Worm (Caenorhabditis elegans) whole organism, L2 larva: ENCODE data around the gene str-148.

Experiments
- R02D3.7 ChIP-seq: fragments of 150-350 bp; optimal IDR thresholded peaks from 2 replicates; lab custom pipeline; 2014; ENCODE audit warnings: missing biosample characterization, missing genetic modification characterization
- Y55F3AM.14 ChIP-seq: fragments of 200-800 bp; sonication (Bioruptor generic); optimal IDR thresholded peaks from 2 replicates; lab custom pipeline; 2018; ENCODE audit warnings: mild to moderate bottlenecking, missing genetic modification characterization, missing compliant biosample characterization
- blmp-1 ChIP-seq: sonication (generic microtip); optimal IDR thresholded peaks from 2 replicates; lab custom pipeline; 2017; ENCODE audit warnings: missing genetic modification characterization, mild to moderate bottlenecking, missing compliant biosample characterization, antibody characterized with exemption, moderate library complexity; ENCODE audit not compliant: insufficient read depth
- egl-27 ChIP-seq: sonication (generic microtip); optimal IDR thresholded peaks from 3 replicates; lab custom pipeline; 2017; ENCODE audit warnings: missing biosample characterization, missing genetic modification reagents, missing genetic modification characterization
- lin-13 ChIP-seq: fragments of 150-350 bp; optimal IDR thresholded peaks from 2 replicates; lab custom pipeline; 2014; ENCODE audit warnings: missing biosample characterization, missing genetic modification reagents, missing genetic modification characterization
- lin-39 ChIP-seq: fragments of 150-350 bp; optimal IDR thresholded peaks from 2 replicates; lab custom pipeline; 2014; ENCODE audit warnings: missing biosample characterization, missing genetic modification reagents, missing genetic modification characterization
- nhr-23 ChIP-seq: fragments of 150-350 bp; optimal IDR thresholded peaks from 2 replicates; lab custom pipeline; 2014; ENCODE audit warnings: missing biosample characterization, missing genetic modification reagents, missing genetic modification characterization
- snpc-4 ChIP-seq: fragments of 150-350 bp; optimal IDR thresholded peaks from 2 replicates; lab custom pipeline; 2014; ENCODE audit warnings: missing biosample characterization, missing genetic modification characterization
- zag-1 ChIP-seq: fragments of 150-350 bp; optimal IDR thresholded peaks from 2 replicates; lab custom pipeline; 2014; ENCODE audit warnings: missing biosample characterization, missing genetic modification characterization

DNA sequence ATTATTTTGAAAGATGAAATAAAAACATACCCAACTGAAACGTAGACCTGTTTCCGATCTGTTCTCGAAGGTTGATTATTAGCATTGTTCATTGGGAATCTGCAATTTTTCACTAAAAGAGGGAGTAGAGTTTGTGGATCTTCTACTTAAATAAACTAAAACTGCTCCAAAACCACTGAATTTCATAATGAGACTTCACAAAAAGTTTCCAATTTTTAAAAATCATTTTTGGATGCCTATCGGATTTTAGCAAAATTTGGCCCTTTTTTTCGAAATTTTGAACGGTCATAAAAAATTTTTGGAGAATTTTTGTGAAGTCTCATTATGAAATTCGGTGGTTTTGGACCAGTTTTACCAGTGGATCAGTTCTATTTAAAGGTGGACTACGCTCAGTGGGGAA, 21.1 kb downstream of the str-148 start, which contains the start of gene K02E7.10:
- TF ChIP-seq zag-1 (no peak), blmp-1 (no peak), lin-39 (tag; lab: Kevin White, UChicago) (no peak), lin-13 (GFP tag; lab: Kevin White, UChicago) (no peak), Y55F3AM.14 (GFP tag; lab: Kevin White, UChicago) (no peak), R02D3.7 (no peak), nhr-23 (tag; lab: Kevin White, UChicago) (no peak), egl-27 (tag; lab: Kevin White, UChicago) (no peak), snpc-4 (no peak)
